Fruit fly (Drosophila melanogaster) whole organism, embryonic: ENCODE measurements around the gene IleRS-m.

Experiments
- Atf3 ChIP-seq: fragments of 200-800 bp; sonication (Bioruptor generic); optimal IDR thresholded peaks from 3 replicates; lab custom pipeline; 2016; ENCODE audit warnings: missing biosample characterization, missing genetic modification characterization
- Atf6 ChIP-seq: fragments of 200-800 bp; sonication (Bioruptor generic); IDR thresholded peaks from 2 replicates; pipeline ENCODE4 v1.3.6; 2022; ENCODE audit warnings: missing biosample characterization, missing genetic modification characterization
- CG10267 ChIP-seq: fragments of 200-800 bp; sonication (Bioruptor generic); optimal IDR thresholded peaks from 2 replicates; lab custom pipeline; 2018; ENCODE audit warnings: missing biosample characterization, mild to moderate bottlenecking, missing genetic modification characterization, moderate library complexity
- CG11093 ChIP-seq: fragments of 200-800 bp; sonication (Bioruptor generic); IDR thresholded peaks from 3 replicates; pipeline ENCODE4 v1.3.6; 2022; ENCODE audit warnings: missing biosample characterization, missing genetic modification characterization
- CG12391 ChIP-seq: fragments of 200-800 bp; sonication (Bioruptor generic); optimal IDR thresholded peaks from 3 replicates; lab custom pipeline; 2018; ENCODE audit warnings: missing biosample characterization, mild to moderate bottlenecking, missing genetic modification characterization, moderate library complexity
- CG14710 ChIP-seq: fragments of 200-800 bp; sonication (Bioruptor generic); optimal IDR thresholded peaks from 3 replicates; lab custom pipeline; 2019; ENCODE audit warnings: missing biosample characterization, mild to moderate bottlenecking, missing genetic modification characterization, moderate library complexity
- CG17359 ChIP-seq: fragments of 200-800 bp; sonication (Bioruptor generic); optimal IDR thresholded peaks from 3 replicates; lab custom pipeline; 2018; ENCODE audit warnings: missing biosample characterization, mild to moderate bottlenecking, missing genetic modification characterization, moderate library complexity
- CG17385 ChIP-seq: fragments of 200-800 bp; sonication (Bioruptor generic); optimal IDR thresholded peaks from 3 replicates; lab custom pipeline; 2018; ENCODE audit warnings: missing biosample characterization, mild to moderate bottlenecking, missing genetic modification characterization
- CG18764 ChIP-seq: fragments of 200-800 bp; sonication (Bioruptor generic); optimal IDR thresholded peaks from 3 replicates; lab custom pipeline; 2016; ENCODE audit warnings: missing biosample characterization, missing genetic modification characterization
- CG3281 ChIP-seq: fragments of 200-800 bp; sonication (Bioruptor generic); optimal IDR thresholded peaks from 3 replicates; lab custom pipeline; 2017; ENCODE audit warnings: missing biosample characterization, mild to moderate bottlenecking, missing genetic modification characterization
- CG33557 ChIP-seq: fragments of 200-800 bp; sonication (Bioruptor generic); optimal IDR thresholded peaks from 2 replicates; lab custom pipeline; 2019; ENCODE audit warnings: missing biosample characterization, mild to moderate bottlenecking, missing genetic modification characterization, moderate library complexity
- CG34224 ChIP-seq: fragments of 200-800 bp; sonication (Bioruptor generic); IDR thresholded peaks from 3 replicates; pipeline ENCODE4 v1.3.6; 2022; ENCODE audit warnings: missing biosample characterization, missing genetic modification characterization; ENCODE audit not compliant: partially characterized antibody
- CG4328 ChIP-seq: fragments of 200-800 bp; sonication (Bioruptor generic); optimal IDR thresholded peaks from 3 replicates; lab custom pipeline; 2017; ENCODE audit warnings: missing biosample characterization, missing genetic modification reagents, missing genetic modification characterization
- CG4730 ChIP-seq: fragments of 200-800 bp; sonication (Bioruptor generic); IDR thresholded peaks from 2 replicates; pipeline ENCODE4 v1.3.6; 2022; ENCODE audit warnings: missing biosample characterization, missing genetic modification characterization
- CG5953 ChIP-seq: fragments of 200-800 bp; sonication (Bioruptor generic); IDR thresholded peaks from 2 replicates; pipeline ENCODE4 v1.3.6; 2022; ENCODE audit warnings: missing biosample characterization, missing genetic modification characterization
- CG6254 ChIP-seq: fragments of 200-800 bp; sonication (Bioruptor generic); optimal IDR thresholded peaks from 3 replicates; lab custom pipeline; 2017; ENCODE audit warnings: mild to moderate bottlenecking, missing biosample characterization, missing genetic modification reagents, missing genetic modification characterization
- CG8765 ChIP-seq: fragments of 200-800 bp; sonication (Bioruptor generic); IDR thresholded peaks from 2 replicates; pipeline ENCODE4 v1.3.6; 2022; ENCODE audit warnings: missing biosample characterization, missing genetic modification characterization
- Doc3 ChIP-seq: fragments of 200-800 bp; sonication (Bioruptor generic); IDR thresholded peaks from 3 replicates; pipeline ENCODE4 v1.3.6; 2022; ENCODE audit warnings: missing biosample characterization, missing genetic modification characterization; ENCODE audit not compliant: partially characterized antibody
- Elba2 ChIP-seq: fragments of 200-800 bp; sonication (Bioruptor generic); optimal IDR thresholded peaks from 3 replicates; lab custom pipeline; 2016; ENCODE audit warnings: missing biosample characterization, missing genetic modification characterization
- Fer1 ChIP-seq: fragments of 200-800 bp; sonication (Bioruptor generic); optimal IDR thresholded peaks from 2 replicates; lab custom pipeline; 2017; ENCODE audit warnings: missing biosample characterization, mild to moderate bottlenecking, missing genetic modification characterization
- Jarid2 ChIP-seq: fragments of 200-800 bp; sonication (Bioruptor generic); optimal IDR thresholded peaks from 3 replicates; lab custom pipeline; 2017; ENCODE audit warnings: mild to moderate bottlenecking, missing biosample characterization, missing genetic modification reagents, missing genetic modification characterization
- Lhr ChIP-seq: fragments of 200-800 bp; sonication (Bioruptor generic); optimal IDR thresholded peaks from 3 replicates; lab custom pipeline; 2017; ENCODE audit warnings: mild to moderate bottlenecking, missing biosample characterization, missing genetic modification reagents, missing genetic modification characterization
- Mad ChIP-seq: fragments of 200-800 bp; sonication (Bioruptor generic); optimal IDR thresholded peaks from 2 replicates; lab custom pipeline; 2016; ENCODE audit warnings: missing biosample characterization, missing genetic modification characterization
- PHDP ChIP-seq: fragments of 200-800 bp; sonication (Bioruptor generic); optimal IDR thresholded peaks from 3 replicates; lab custom pipeline; 2018; ENCODE audit warnings: missing biosample characterization, mild to moderate bottlenecking, missing genetic modification characterization, moderate library complexity
- Sin3A ChIP-seq: fragments of >200 bp; optimal IDR thresholded peaks from 2 replicates; lab custom pipeline; 2018
- Six4 ChIP-seq: fragments of 200-800 bp; sonication (Bioruptor generic); optimal IDR thresholded peaks from 2 replicates; lab custom pipeline; 2016; ENCODE audit warnings: missing biosample characterization, missing genetic modification characterization
- Taf1 ChIP-seq: fragments of 200-800 bp; sonication (Bioruptor generic); IDR thresholded peaks from 2 replicates; pipeline ENCODE4 v1.3.6; 2022; ENCODE audit warnings: missing biosample characterization, missing genetic modification characterization
- abd-A ChIP-seq: fragments of 200-800 bp; sonication (Bioruptor generic); optimal IDR thresholded peaks from 3 replicates; lab custom pipeline; 2019; ENCODE audit warnings: missing biosample characterization, mild to moderate bottlenecking, missing genetic modification characterization, moderate library complexity
- ara ChIP-seq: fragments of 200-800 bp; sonication (Bioruptor generic); IDR thresholded peaks from 2 replicates; pipeline ENCODE4 v1.3.6; 2022; ENCODE audit warnings: missing biosample characterization, missing genetic modification characterization
- ash1 ChIP-seq: fragments of 200-800 bp; sonication (Bioruptor generic); optimal IDR thresholded peaks from 2 replicates; lab custom pipeline; 2018; ENCODE audit warnings: missing biosample characterization, mild to moderate bottlenecking, missing genetic modification characterization
- bab2 ChIP-seq: fragments of 200-800 bp; sonication (Bioruptor generic); optimal IDR thresholded peaks from 2 replicates; lab custom pipeline; 2016; ENCODE audit warnings: missing biosample characterization, missing genetic modification characterization
- crc ChIP-seq: fragments of 200-800 bp; sonication (Bioruptor generic); optimal IDR thresholded peaks from 2 replicates; lab custom pipeline; 2016; ENCODE audit warnings: missing biosample characterization, missing genetic modification characterization
- dan ChIP-seq: fragments of 200-800 bp; sonication (Bioruptor generic); IDR thresholded peaks from 2 replicates; pipeline ENCODE4 v1.3.6; 2022; ENCODE audit warnings: missing biosample characterization, missing genetic modification characterization
- dimm ChIP-seq: fragments of 200-800 bp; sonication (Bioruptor generic); IDR thresholded peaks from 2 replicates; pipeline ENCODE4 v1.3.6; 2022; ENCODE audit warnings: missing biosample characterization, missing genetic modification characterization
- ems ChIP-seq: fragments of 200-800 bp; sonication (Bioruptor generic); optimal IDR thresholded peaks from 3 replicates; lab custom pipeline; 2016; ENCODE audit warnings: missing biosample characterization, missing genetic modification characterization
- exex ChIP-seq: fragments of 200-800 bp; sonication (Bioruptor generic); optimal IDR thresholded peaks from 4 replicates; lab custom pipeline; 2018; ENCODE audit warnings: missing biosample characterization, mild to moderate bottlenecking, missing genetic modification characterization, moderate library complexity
- eyg ChIP-seq: fragments of 200-800 bp; sonication (Bioruptor generic); optimal IDR thresholded peaks from 3 replicates; lab custom pipeline; 2016; ENCODE audit warnings: missing biosample characterization, missing genetic modification characterization
- fd102C ChIP-seq: fragments of 200-800 bp; sonication (Bioruptor generic); optimal IDR thresholded peaks from 2 replicates; lab custom pipeline; 2018; ENCODE audit warnings: missing biosample characterization, mild to moderate bottlenecking, missing genetic modification characterization, moderate library complexity
- fd96Cb ChIP-seq: fragments of 200-800 bp; sonication (Bioruptor generic); optimal IDR thresholded peaks from 2 replicates; lab custom pipeline; 2018; ENCODE audit warnings: missing biosample characterization, mild to moderate bottlenecking, missing genetic modification characterization, moderate library complexity
- kah ChIP-seq: fragments of 200-800 bp; sonication (Bioruptor generic); optimal IDR thresholded peaks from 2 replicates; lab custom pipeline; 2018; ENCODE audit warnings: missing biosample characterization, mild to moderate bottlenecking, missing genetic modification characterization
- mirr ChIP-seq: fragments of 200-800 bp; sonication (Bioruptor generic); optimal IDR thresholded peaks from 3 replicates; lab custom pipeline; 2018; ENCODE audit warnings: missing biosample characterization, mild to moderate bottlenecking, missing genetic modification characterization
- oc ChIP-seq: fragments of 200-800 bp; sonication (Bioruptor generic); optimal IDR thresholded peaks from 2 replicates; lab custom pipeline; 2018; ENCODE audit warnings: missing biosample characterization, mild to moderate bottlenecking, missing genetic modification characterization, moderate library complexity
- otp ChIP-seq: fragments of 200-800 bp; sonication (Bioruptor generic); IDR thresholded peaks from 3 replicates; pipeline ENCODE4, ENCODE4 v1.3.6; 2022; ENCODE audit warnings: missing biosample characterization, missing genetic modification characterization
- pb ChIP-seq: fragments of 200-800 bp; sonication (Bioruptor generic); optimal IDR thresholded peaks from 3 replicates; lab custom pipeline; 2016; ENCODE audit warnings: missing biosample characterization, missing genetic modification characterization
- pum ChIP-seq: fragments of 200-800 bp; sonication (Bioruptor generic); optimal IDR thresholded peaks from 2 replicates; lab custom pipeline; 2016; ENCODE audit warnings: missing biosample characterization, missing genetic modification characterization
- pzg ChIP-seq: fragments of 200-800 bp; sonication (Bioruptor generic); optimal IDR thresholded peaks from 3 replicates; lab custom pipeline; 2018; ENCODE audit warnings: missing biosample characterization, mild to moderate bottlenecking, missing genetic modification characterization, moderate library complexity
- sr ChIP-seq: fragments of 200-800 bp; sonication (Bioruptor generic); IDR thresholded peaks from 3 replicates; pipeline ENCODE4 v1.3.6; 2022; ENCODE audit warnings: missing biosample characterization, missing genetic modification characterization
- tgo ChIP-seq: fragments of 200-800 bp; sonication (Bioruptor generic); IDR thresholded peaks from 3 replicates; pipeline ENCODE4 v1.3.6; 2022; ENCODE audit warnings: missing biosample characterization, missing genetic modification characterization
- tio ChIP-seq: fragments of 200-800 bp; sonication (Bioruptor generic); optimal IDR thresholded peaks from 2 replicates; lab custom pipeline; 2017; ENCODE audit warnings: missing biosample characterization, missing genetic modification characterization, inconsistent platforms
- tup ChIP-seq: fragments of 200-800 bp; sonication (Bioruptor generic); optimal IDR thresholded peaks from 2 replicates; lab custom pipeline; 2016; ENCODE audit warnings: missing biosample characterization, mild to moderate bottlenecking, missing genetic modification characterization, moderate library complexity

Gene IleRS-m

dm6 chr3L:16060806-16061600 lies 39.1 kb upstream of the IleRS-m start (continued):
- TF ChIP-seq CG4730 (GFP tag; lab: Robert Waterston, UW) (no peak), ara (GFP tag; lab: Robert Waterston, UW) (no peak), CG3281 (peak; percentile 66), CG18764 (GFP tag; lab: Kevin White, UChicago) (no peak), pzg (GFP tag; lab: Kevin White, UChicago) (no peak), tio (peak; percentile 65), crc (GFP tag; lab: Kevin White, UChicago) (no peak), Mad (no peak), abd-A (no peak), otp (GFP tag; lab: Robert Waterston, UW) (no peak), CG6254 (GFP tag; lab: Kevin White, UChicago) (peak; percentile 51), CG10267 (tag; lab: Kevin White, UChicago) (peak; percentile 43), PHDP (tag; lab: Kevin White, UChicago) (peak; percentile 58), Elba2 (GFP tag; lab: Kevin White, UChicago) (no peak), eyg (GFP tag; lab: Kevin White, UChicago) (no peak), Lhr (GFP tag; lab: Kevin White, UChicago) (no peak), Sin3A (lab: Kevin White, UChicago) (no peak), CG12391 (peak; percentile 57), Taf1 (GFP tag; lab: Robert Waterston, UW) (no peak), ash1 (GFP tag; lab: Kevin White, UChicago) (no peak), CG17385 (GFP tag; lab: Kevin White, UChicago) (peak; percentile 59), sr (GFP tag; lab: Robert Waterston, UW) (no peak), mirr (GFP tag; lab: Kevin White, UChicago) (no peak), Fer1 (GFP tag; lab: Kevin White, UChicago) (peak; percentile 26), CG33557 (peak; percentile 9), CG34224 (GFP tag; lab: Robert Waterston, UW) (no peak), CG17359 (no peak), CG4328 (no peak), exex (no peak), Six4 (GFP tag; lab: Kevin White, UChicago) (no peak), Atf6 (GFP tag; lab: Robert Waterston, UW) (peak; percentile 28; the same call in 1 of the 2 replicates), pb (no peak), oc (tag; lab: Kevin White, UChicago) (no peak), tup (no peak), CG14710 (peak; percentile 71), fd96Cb (tag; lab: Kevin White, UChicago) (no peak), CG8765 (GFP tag; lab: Robert Waterston, UW) (no peak), CG5953 (GFP tag; lab: Robert Waterston, UW) (no peak), Doc3 (GFP tag; lab: Robert Waterston, UW) (no peak), tgo (GFP tag; lab: Robert Waterston, UW) (no peak; the same call in 2 of the 3 replicates), CG11093 (GFP tag; lab: Robert Waterston, UW) (no peak), fd102C (GFP tag; lab: Kevin White, UChicago) (no peak), kah (GFP tag; lab: Kevin White, UChicago) (no peak), ems (GFP tag; lab: Kevin White, UChicago) (no peak), dan (no peak), pum (GFP tag; lab: Kevin White, UChicago) (no peak), dimm (GFP tag; lab: Robert Waterston, UW) (no peak), Jarid2 (no peak), Atf3 (GFP tag; lab: Kevin White, UChicago) (no peak), bab2 (peak; percentile 27)
